Worm (Caenorhabditis elegans) whole organism, L4/young adult: ENCODE data around the gene T28C6.5.
"Not testable (repeated sequence)": the region's sequence is repeated elsewhere in the genome, so short reads cannot be mapped to it uniquely, and the experiment has no call there.

Source experiments
- W03F9.2 ChIP-seq: fragments of 150-350 bp; optimal IDR thresholded peaks from 2 replicates; lab custom pipeline; 2014; ENCODE audit warnings: missing biosample characterization, missing genetic modification characterization
- dao-5 ChIP-seq: sonication (generic microtip); optimal IDR thresholded peaks from 2 replicates; lab custom pipeline; 2016; ENCODE audit warnings: missing genotype, missing genetic modification characterization, moderate library complexity, missing compliant biosample characterization
- him-1 ChIP-seq: sonication (generic microtip); optimal IDR thresholded peaks from 2 replicates; lab custom pipeline; 2016; ENCODE audit warnings: missing genotype, missing genetic modification reagents, missing genetic modification characterization, missing compliant biosample characterization

Gene T28C6.5

DNA sequence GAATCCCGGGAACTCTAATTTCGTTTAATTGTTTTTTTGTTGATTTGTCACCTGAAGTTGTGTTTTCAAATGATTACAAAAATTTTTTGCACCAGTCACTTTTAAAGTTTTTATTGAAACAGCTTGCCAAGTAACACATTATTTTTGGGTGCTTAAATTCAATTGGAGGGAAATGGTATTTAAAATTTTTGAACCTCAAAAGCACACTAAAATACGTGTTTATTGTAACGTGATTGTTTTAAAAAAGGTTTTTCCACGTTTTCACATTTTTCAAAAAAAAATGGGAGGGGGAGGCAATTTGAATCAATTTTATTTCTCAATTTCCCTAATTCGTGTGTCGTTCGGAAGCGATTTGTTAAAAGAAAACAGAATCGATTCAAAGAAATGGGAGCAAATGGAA is at the start of gene T28C6.5:
TSS of gene T28C6.5 (plus strand) at position 301 of the 400 bp plus-strand sequence.
- TF ChIP-seq him-1 (tag; lab: Kevin White, UChicago), result no peak
- no peak for TF ChIP-seq W03F9.2 (tag; lab: Kevin White, UChicago)
- no peak for TF ChIP-seq dao-5

DNA sequence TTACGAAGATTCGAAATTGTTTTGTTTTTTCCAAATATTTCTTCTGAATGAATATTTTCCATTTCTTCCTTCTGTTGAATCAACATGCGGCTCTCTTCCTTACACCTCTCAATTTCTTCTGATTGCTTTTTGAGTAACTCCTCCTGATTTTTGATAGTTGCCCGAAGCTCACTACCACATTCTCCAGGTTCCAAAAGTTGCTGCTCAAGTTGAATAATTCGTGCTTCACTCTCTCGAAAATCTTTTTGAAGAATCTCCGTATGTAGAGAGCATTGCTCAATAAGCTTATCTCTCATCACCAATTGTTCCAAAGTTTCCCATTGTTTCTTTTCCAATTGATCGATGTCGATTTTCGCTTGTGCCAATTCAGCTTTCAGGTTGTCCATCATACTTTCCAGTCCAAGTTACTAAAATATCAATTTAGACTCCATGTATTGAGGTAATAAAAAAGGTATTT is 48.4 kb upstream of the T28C6.5 start, which contains the start of gene F20C5.6:
TSS of gene F20C5.6 (minus strand) at position 407 of the 457 bp plus-strand sequence.
- no peak for TF ChIP-seq W03F9.2 (tag; lab: Kevin White, UChicago)
- TF ChIP-seq him-1 (tag; lab: Kevin White, UChicago), result no peak
- TF ChIP-seq dao-5, result no peak

DNA sequence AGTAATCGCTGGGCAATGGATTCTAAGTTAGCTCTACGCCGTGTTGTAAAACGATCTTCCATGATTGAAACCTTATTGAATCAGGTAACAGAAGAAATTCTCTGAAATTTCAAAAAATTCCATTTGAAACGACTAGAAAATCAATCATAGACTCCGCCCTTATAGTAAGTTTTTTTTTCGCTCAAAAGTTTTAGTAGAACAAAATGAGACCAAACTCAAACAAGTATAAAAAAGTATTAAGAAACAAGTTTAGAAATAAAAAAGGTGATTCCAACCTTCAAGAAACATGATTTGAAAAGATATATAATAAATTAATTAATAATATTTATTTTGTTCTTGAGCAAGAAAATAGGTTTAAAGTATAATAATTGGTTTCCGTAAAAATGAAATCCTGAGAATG is 43.2 kb upstream of the T28C6.5 start, which contains the start of gene C33D9.6:
TSS of gene C33D9.6 (minus strand) at position 101 of the 400 bp plus-strand sequence.
- TF ChIP-seq dao-5 (no peak), W03F9.2 (tag; lab: Kevin White, UChicago) (no peak), him-1 (tag; lab: Kevin White, UChicago) (no peak)

DNA sequence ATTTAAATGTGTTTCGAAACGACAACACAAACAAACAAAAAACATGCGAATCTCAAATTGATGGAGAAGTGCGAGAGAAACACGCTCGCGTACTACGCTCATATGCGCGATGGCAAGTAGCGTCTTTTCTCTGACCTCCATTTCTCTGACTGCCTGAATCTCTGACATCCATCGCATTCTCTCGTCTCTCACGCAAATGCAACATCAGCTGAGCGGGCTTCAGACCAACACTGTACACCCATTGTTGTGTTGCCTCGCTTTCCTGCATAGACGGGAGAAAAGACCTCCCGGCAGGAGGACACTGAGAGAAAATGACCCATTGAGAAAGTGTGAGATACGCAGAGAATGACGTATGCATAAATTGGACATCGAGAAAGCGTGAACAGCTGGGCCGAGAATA is 39.1 kb upstream of the T28C6.5 start:
- no peak for TF ChIP-seq him-1 (tag; lab: Kevin White, UChicago)
- TF ChIP-seq W03F9.2 (tag; lab: Kevin White, UChicago), result no peak
- no peak for TF ChIP-seq dao-5

DNA sequence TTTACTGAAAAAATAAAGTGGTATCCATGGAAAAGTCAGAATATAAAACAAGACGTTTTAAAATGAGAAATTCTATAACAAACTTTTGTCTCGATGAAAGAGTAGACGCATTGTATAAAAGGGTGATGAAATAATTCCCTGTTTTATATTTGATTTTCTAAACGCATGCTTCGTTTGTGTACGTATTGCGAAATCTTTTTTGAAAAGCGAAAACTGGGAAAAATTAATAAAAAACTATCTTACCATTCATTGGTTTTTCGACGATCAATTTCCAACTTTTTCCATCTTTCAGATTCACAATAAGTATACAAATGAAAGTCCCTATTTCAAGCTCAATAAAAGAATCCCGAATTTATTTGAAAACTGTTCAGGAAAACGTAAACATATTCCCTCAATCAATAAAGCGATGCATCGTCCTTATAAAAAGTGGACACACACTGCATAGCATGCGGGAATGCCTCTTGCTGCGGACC is 36.4 kb upstream of the T28C6.5 start, which contains the start of gene C33D9.13:
TSS of gene C33D9.13 (minus strand) at position 423 of the 473 bp plus-strand sequence.
- TF ChIP-seq dao-5, result no peak
- no peak for TF ChIP-seq him-1 (tag; lab: Kevin White, UChicago)
- no peak for TF ChIP-seq W03F9.2 (tag; lab: Kevin White, UChicago)

DNA sequence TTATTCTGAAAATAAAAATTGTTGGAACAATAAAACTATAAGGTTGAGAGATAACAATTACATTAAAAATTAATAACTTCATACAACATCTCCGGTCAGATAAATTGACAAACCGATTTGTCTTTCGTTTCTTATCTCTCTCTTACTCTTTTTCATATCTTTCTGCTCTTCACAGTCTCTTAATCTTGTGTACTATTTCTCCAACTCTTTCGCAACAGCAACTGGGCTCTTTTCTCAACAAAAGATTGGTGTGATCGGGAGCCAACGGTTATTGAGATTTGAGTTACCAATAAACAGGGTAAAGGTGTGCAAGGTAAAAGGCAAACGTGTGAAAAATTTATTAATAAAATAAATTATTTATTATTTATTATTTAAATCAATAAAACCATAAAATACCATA is 34.6 kb upstream of the T28C6.5 start, which contains the start of gene C33D9.8:
TSS of gene C33D9.8 (minus strand) at position 99 of the 400 bp plus-strand sequence.
- TF ChIP-seq him-1 (tag; lab: Kevin White, UChicago), result no peak
- no peak for TF ChIP-seq W03F9.2 (tag; lab: Kevin White, UChicago)

DNA sequence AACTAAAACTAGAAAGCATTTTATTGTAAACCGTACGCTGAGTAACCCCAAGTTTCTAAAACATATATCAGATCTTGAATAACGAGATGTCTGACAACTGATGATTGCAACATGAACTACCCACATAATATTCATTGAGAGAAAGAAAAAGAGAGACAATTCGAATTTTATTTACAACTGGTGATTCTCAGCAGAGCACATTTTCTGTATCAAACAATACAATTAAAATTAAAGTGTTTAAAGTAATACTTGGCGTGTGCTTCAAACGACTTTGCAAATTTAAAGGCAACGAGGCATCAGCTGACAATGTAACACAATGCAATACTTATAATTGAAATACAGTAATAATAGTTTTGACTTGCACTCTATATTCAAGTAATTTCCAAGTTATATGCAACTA is 33.2 kb upstream of the T28C6.5 start, which contains the start of gene C33D9.10:
TSS of gene C33D9.10 (minus strand) at position 101 of the 400 bp plus-strand sequence.
- TF ChIP-seq dao-5; him-1 (tag; lab: Kevin White, UChicago); W03F9.2 (tag; lab: Kevin White, UChicago): not testable (repeated sequence)

DNA sequence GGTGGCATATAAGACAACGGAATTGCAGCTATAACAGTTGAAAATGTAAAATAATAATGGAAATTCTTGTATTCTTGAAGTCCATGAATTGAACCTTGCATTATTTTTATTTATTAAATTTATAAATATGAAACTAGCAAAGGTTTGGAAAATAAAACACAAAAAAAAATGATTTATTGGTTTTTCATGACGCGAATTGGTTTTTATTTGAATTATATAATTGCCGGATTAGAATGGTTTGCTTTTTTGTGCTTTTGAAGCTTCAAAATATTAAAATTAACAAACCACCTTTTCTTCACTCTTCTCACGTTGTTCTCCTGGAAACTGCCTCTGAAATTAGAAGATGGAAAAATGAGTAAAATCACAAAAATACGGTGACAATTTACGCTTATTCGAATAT is 31.1 kb upstream of the T28C6.5 start, which contains the start of gene sru-35:
TSS of gene sru-35 (minus strand) at position 101 of the 400 bp plus-strand sequence.
- TF ChIP-seq W03F9.2 (tag; lab: Kevin White, UChicago) (no peak), dao-5 (no peak), him-1 (tag; lab: Kevin White, UChicago) (no peak)

DNA sequence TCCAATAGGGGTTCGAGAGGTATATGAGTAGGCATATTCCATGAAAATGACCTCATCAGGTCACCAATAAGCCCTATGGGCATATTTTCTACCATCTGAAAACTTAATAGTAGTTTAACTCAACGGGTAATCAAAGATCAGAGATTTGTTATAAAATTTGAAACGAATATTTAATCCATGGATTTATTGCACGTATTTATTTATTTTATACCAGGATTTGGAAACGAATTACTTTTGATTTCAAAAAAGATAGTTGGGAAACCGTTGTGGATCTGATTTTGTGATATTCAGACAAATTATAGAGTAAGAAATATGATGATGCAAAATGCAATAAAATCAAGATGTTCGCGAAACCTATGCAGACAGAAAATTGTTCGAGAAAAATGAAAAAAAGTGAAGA is 28.4 kb upstream of the T28C6.5 start, which contains the start of gene C33D9.3:
TSS of gene C33D9.3 (minus strand) at position 101 of the 400 bp plus-strand sequence.
- no peak for TF ChIP-seq dao-5
- no peak for TF ChIP-seq him-1 (tag; lab: Kevin White, UChicago)
- no peak for TF ChIP-seq W03F9.2 (tag; lab: Kevin White, UChicago)

DNA sequence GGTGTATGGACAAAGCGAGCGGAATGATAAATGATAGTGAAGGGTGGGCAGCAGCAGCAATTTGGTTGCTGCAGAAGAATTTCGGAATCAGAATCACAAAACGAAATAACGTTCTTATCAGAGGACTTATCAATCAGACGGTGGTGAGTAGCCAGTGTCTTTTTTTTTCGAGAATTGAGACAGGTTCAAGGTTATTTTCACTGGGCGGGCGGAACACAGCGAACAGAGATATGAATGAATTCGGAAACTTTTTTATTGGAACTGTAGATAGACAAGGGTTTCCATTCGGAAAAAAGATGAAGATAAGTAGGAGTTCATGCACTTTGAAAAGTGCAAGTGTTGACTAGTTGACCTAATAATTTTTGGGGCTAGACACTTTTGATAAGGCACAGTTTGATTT is 28.0 kb upstream of the T28C6.5 start:
- TF ChIP-seq him-1 (tag; lab: Kevin White, UChicago) (no peak), W03F9.2 (tag; lab: Kevin White, UChicago) (peak; percentile 39), dao-5 (no peak)

DNA sequence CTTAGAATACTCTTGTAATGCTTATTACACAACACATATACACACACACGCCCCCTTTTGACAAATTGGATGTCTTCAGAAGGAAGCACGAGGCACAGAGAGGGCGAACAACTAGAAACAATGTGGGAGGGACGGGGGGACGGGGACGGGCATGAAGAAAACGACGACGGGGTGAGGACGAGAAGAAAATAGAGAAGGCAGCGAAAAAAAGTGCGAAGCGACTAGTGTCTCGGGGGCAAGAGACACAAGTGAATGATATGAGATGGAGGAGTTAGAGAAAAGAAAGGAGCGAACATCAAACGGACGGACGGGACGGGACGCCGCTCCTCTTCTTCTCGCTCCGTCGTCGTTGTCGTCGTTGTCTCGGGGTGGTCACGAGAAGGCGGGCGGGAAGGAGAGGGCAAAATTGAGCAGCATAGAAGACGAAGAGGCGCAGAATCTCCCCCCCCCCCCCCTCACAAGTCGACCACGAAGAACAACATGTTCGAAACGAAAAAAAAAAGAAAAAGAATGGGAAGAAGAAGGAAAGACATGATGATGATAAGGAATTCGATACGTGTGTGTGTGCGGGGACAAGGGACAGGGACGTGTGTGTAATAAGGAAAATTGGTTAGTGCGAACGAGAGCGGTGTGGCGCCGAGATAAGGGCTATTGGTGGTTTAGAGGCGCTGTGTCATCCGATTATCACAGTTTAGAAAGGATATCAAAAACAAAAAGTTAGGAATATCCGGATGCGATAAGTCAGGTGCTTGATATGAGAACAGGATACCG is 26.2 kb upstream of the T28C6.5 start:
- peak; percentile 90 for TF ChIP-seq him-1 (tag; lab: Kevin White, UChicago)
- TF ChIP-seq W03F9.2 (tag; lab: Kevin White, UChicago), result peak; percentile 67
- TF ChIP-seq dao-5, result no peak

DNA sequence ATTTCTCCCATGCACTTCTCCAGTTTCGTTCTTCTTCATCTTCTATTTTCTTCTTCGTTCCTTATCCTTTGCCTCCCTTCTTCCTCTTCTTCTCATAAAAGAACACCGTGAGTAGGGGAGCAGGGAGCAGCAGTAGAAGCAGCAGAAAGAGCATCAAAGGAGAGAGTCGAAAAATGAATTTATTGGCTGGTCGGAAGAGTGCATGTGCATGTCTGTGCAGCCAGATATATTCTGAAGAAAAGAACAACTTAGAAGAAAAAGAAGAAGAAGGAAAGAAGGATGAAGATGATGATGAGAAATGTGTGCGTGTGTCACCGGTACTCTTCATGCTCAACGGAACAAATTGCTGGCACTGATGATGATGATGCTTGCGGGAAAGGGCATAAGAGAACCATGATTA is 25.0 kb upstream of the T28C6.5 start:
- TF ChIP-seq dao-5, result no peak
- TF ChIP-seq him-1 (tag; lab: Kevin White, UChicago), result peak; percentile 73
- TF ChIP-seq W03F9.2 (tag; lab: Kevin White, UChicago), result no peak

DNA sequence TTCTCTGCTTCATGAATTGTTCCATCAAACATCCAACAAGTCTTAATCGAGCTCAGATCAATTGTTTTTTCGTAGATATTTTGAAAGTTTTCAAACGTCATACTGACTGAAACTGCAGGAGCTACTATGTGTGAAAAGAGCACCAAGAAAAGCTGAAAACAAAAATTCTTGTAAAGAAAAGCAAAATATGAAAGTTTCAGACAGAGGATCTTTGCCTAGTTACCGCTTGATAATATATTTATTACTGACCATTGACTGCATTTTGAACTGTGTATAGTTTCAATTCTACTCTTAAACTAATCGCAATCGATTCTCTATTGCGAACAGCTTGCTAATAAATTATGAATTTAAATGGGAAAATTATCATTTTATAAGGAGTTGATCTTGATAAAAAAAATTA is 23.0 kb upstream of the T28C6.5 start, which contains the start of gene clec-182:
TSS of gene clec-182 (minus strand) at position 101 of the 400 bp plus-strand sequence.
- no peak for TF ChIP-seq him-1 (tag; lab: Kevin White, UChicago)
- no peak for TF ChIP-seq W03F9.2 (tag; lab: Kevin White, UChicago)
- no peak for TF ChIP-seq dao-5

DNA sequence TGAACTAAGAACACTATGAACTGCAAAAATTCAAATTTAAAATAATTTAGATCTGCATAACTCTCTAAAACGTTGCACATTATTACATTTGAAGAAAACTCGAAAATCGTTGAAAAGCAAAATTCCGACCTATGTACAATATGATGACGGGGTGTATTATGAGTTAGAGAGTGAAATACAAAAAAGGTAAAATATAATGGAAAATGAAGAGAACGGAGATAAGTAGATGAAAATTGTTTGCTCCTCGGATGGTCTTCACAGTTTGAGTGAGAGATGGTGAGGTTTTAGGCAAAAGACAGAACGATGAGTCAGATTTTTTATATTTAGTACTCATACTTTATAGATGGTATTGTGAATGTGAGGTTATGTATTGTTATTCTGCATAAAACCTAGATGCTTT is 13.9 kb upstream of the T28C6.5 start:
- TF ChIP-seq W03F9.2 (tag; lab: Kevin White, UChicago) (no peak), him-1 (tag; lab: Kevin White, UChicago) (no peak), dao-5 (no peak)
